Worm (Caenorhabditis elegans): ENCODE measurements around the gene tmem-17.

DNA sequence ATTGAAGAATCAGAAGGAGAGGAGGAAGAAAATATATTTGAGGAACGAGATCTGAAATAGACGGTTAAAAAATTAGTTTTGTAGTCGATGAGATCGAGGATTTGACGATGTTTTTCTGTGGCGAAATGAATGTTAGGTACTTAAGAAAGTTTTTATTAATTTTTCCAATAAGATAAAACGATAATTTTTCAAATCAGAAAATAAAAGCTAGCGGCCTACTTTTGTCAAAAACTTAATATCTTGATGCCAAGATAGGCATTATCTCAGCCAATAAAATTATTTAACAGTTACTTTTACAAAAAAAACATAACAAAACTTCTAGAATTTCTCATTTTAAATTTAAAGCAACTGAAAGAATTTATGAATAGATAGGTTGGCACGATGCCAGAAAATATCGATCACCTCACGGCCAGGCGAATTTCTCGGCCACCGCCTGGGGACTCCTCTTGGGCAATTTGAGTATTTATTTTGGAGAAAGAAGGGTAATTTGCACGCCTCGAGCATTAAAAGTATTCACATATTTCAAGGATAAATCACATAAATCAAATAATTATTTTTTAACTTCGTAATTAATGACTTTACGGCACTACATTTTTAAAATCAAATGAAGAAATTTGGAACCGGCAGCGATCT, 17.7 kb downstream of the tmem-17 start, which contains the start of gene fubl-2:
- TF ChIP-seq elt-1 (tag; optimal IDR thresholded peaks at IDR 0.05) (no peak), ztf-11 (tag; optimal IDR thresholded peaks at IDR 0.05) (no peak), nhr-25 (tag; optimal IDR thresholded peaks at IDR 0.05) (peak; percentile 41), fkh-10 (GFP tag; optimal IDR thresholded peaks at IDR 0.05) (no peak), unc-62 (GFP tag; optimal IDR thresholded peaks at IDR 0.05) (no peak), nhr-76 (tag; optimal IDR thresholded peaks at IDR 0.05) (no peak)

All from whole organism, L3 larva.